Fruit fly (Drosophila melanogaster) whole organism, prepupa: ENCODE measurements around the gene Tmx3.

Experiments used
- Blimp-1 ChIP-seq: fragments of 200-800 bp; sonication (Bioruptor generic); optimal IDR thresholded peaks from 3 replicates; lab custom pipeline; 2017; ENCODE audit warnings: missing biosample characterization, missing genetic modification characterization, mild to moderate bottlenecking, moderate library complexity, missing genetic modification reagents
- CG10631 ChIP-seq: fragments of 200-800 bp; sonication (Bioruptor generic); optimal IDR thresholded peaks from 2 replicates; lab custom pipeline; 2016; ENCODE audit warnings: missing biosample characterization, missing genetic modification characterization
- CG10669 ChIP-seq: fragments of 200-800 bp; sonication (Bioruptor generic); optimal IDR thresholded peaks from 3 replicates; lab custom pipeline; 2018; ENCODE audit warnings: missing biosample characterization, mild to moderate bottlenecking, missing genetic modification characterization, moderate library complexity
- CG11294 ChIP-seq: fragments of 200-800 bp; sonication (Bioruptor generic); IDR thresholded peaks from 2 replicates; pipeline ENCODE4 v1.3.6; 2022; ENCODE audit warnings: missing biosample characterization, missing genetic modification characterization
- CG11762 ChIP-seq: fragments of 200-800 bp; sonication (Bioruptor generic); optimal IDR thresholded peaks from 3 replicates; lab custom pipeline; 2016; ENCODE audit warnings: missing biosample characterization, missing genetic modification characterization; ENCODE audit not compliant: insufficient read depth
- CG1621 ChIP-seq: fragments of 200-800 bp; sonication (Bioruptor generic); optimal IDR thresholded peaks from 3 replicates; lab custom pipeline; 2018; ENCODE audit warnings: missing biosample characterization, mild to moderate bottlenecking, missing genetic modification characterization
- CG16779 ChIP-seq: fragments of 200-800 bp; sonication (Bioruptor generic); optimal IDR thresholded peaks from 3 replicates; lab custom pipeline; 2017; ENCODE audit warnings: missing biosample characterization, mild to moderate bottlenecking, missing genetic modification characterization
- CG3032 ChIP-seq: fragments of 200-800 bp; optimal IDR thresholded peaks from 2 replicates; lab custom pipeline; 2019; ENCODE audit warnings: missing biosample characterization, mild to moderate bottlenecking, missing genetic modification characterization, moderate library complexity
- CG3919 ChIP-seq: fragments of 200-800 bp; sonication (Bioruptor generic); optimal IDR thresholded peaks from 3 replicates; lab custom pipeline; 2016; ENCODE audit warnings: missing biosample characterization, missing genetic modification characterization
- CG6163 ChIP-seq: fragments of 200-800 bp; sonication (Bioruptor generic); IDR thresholded peaks from 3 replicates; pipeline ENCODE4 v1.3.6; 2022; ENCODE audit warnings: missing biosample characterization, missing genetic modification characterization
- CG6808 ChIP-seq: fragments of 200-800 bp; sonication (Bioruptor generic); optimal IDR thresholded peaks from 3 replicates; lab custom pipeline; 2017; ENCODE audit warnings: missing biosample characterization, missing genetic modification characterization, mild to moderate bottlenecking, moderate library complexity, missing genetic modification reagents
- CG6854 ChIP-seq: fragments of 200-800 bp; sonication (Bioruptor generic); optimal IDR thresholded peaks from 2 replicates; lab custom pipeline; 2017; ENCODE audit warnings: missing biosample characterization, mild to moderate bottlenecking, missing genetic modification characterization
- CG7368 ChIP-seq: fragments of 200-800 bp; sonication (Bioruptor generic); optimal IDR thresholded peaks from 3 replicates; lab custom pipeline; 2016; ENCODE audit warnings: missing biosample characterization, missing genetic modification characterization
- CG8119 ChIP-seq: fragments of 200-800 bp; sonication (Bioruptor generic); IDR thresholded peaks from 3 replicates; pipeline ENCODE4 v1.3.6; 2022; ENCODE audit warnings: missing biosample characterization, missing genetic modification characterization
- CG8319 ChIP-seq: fragments of 200-800 bp; sonication (Bioruptor generic); optimal IDR thresholded peaks from 3 replicates; lab custom pipeline; 2016; ENCODE audit warnings: missing biosample characterization, missing genetic modification characterization
- CG8632 ChIP-seq: fragments of 200-800 bp; sonication (Bioruptor generic); optimal IDR thresholded peaks from 3 replicates; lab custom pipeline; 2016; ENCODE audit warnings: missing biosample characterization, missing genetic modification characterization
- CG9139 ChIP-seq: fragments of 200-800 bp; sonication (Bioruptor generic); optimal IDR thresholded peaks from 3 replicates; lab custom pipeline; 2017; ENCODE audit warnings: missing biosample characterization, mild to moderate bottlenecking, missing genetic modification characterization
- Eip75B ChIP-seq: fragments of 200-800 bp; sonication (Bioruptor generic); optimal IDR thresholded peaks from 3 replicates; lab custom pipeline; 2016; ENCODE audit warnings: missing biosample characterization, missing genetic modification characterization
- Eip78C ChIP-seq: fragments of 200-800 bp; sonication (Bioruptor generic); peaks from one replicate; lab custom pipeline; 2016; ENCODE audit warnings: missing biosample characterization, missing genetic modification characterization
- Eip93F ChIP-seq: fragments of 200-800 bp; sonication (Bioruptor generic); optimal IDR thresholded peaks from 2 replicates; lab custom pipeline; 2016; ENCODE audit warnings: missing biosample characterization, mild to moderate bottlenecking, missing genetic modification characterization
- Ets21C ChIP-seq: fragments of 200-800 bp; sonication (Bioruptor generic); optimal IDR thresholded peaks from 3 replicates; lab custom pipeline; 2016; ENCODE audit warnings: missing biosample characterization, missing genetic modification characterization
- Ets96B ChIP-seq: fragments of 200-800 bp; optimal IDR thresholded peaks from 2 replicates; lab custom pipeline; 2019; ENCODE audit warnings: missing biosample characterization, mild to moderate bottlenecking, missing genetic modification characterization, moderate library complexity
- Gug ChIP-seq: fragments of 200-800 bp; sonication (Bioruptor generic); IDR thresholded peaks from 2 replicates; pipeline ENCODE4 v1.3.6; 2022; ENCODE audit warnings: missing biosample characterization, missing genetic modification characterization
- Hr39 ChIP-seq: fragments of 200-800 bp; sonication (Bioruptor generic); optimal IDR thresholded peaks from 2 replicates; lab custom pipeline; 2016; ENCODE audit warnings: missing biosample characterization, missing genetic modification characterization
- Hr4 ChIP-seq: fragments of 200-800 bp; sonication (Bioruptor generic); optimal IDR thresholded peaks from 3 replicates; lab custom pipeline; 2016; ENCODE audit warnings: missing biosample characterization, missing genetic modification characterization
- Lpt ChIP-seq: fragments of 200-800 bp; sonication (Bioruptor generic); optimal IDR thresholded peaks from 3 replicates; lab custom pipeline; 2016; ENCODE audit warnings: missing biosample characterization, missing genetic modification characterization
- Smox ChIP-seq: fragments of 200-800 bp; sonication (Bioruptor generic); optimal IDR thresholded peaks from 3 replicates; lab custom pipeline; 2016; ENCODE audit warnings: missing biosample characterization, missing genetic modification characterization
- Sox102F ChIP-seq: fragments of 200-800 bp; sonication (Bioruptor generic); optimal IDR thresholded peaks from 2 replicates; lab custom pipeline; 2016; ENCODE audit warnings: missing biosample characterization, mild to moderate bottlenecking, missing genetic modification characterization
- Sox15 ChIP-seq: fragments of 200-800 bp; sonication (Bioruptor generic); optimal IDR thresholded peaks from 3 replicates; lab custom pipeline; 2016; ENCODE audit warnings: missing biosample characterization, missing genetic modification characterization
- dac ChIP-seq: fragments of 200-800 bp; sonication (Bioruptor generic); optimal IDR thresholded peaks from 2 replicates; lab custom pipeline; 2017; ENCODE audit warnings: missing biosample characterization, mild to moderate bottlenecking, missing genetic modification characterization
- dsx ChIP-seq: fragments of 200-800 bp; optimal IDR thresholded peaks from 3 replicates; lab custom pipeline; 2019; ENCODE audit warnings: missing biosample characterization, mild to moderate bottlenecking, missing genetic modification characterization, moderate library complexity; ENCODE audit not compliant: poor library complexity, severe bottlenecking
- esn ChIP-seq: fragments of 200-800 bp; sonication (Bioruptor generic); optimal IDR thresholded peaks from 2 replicates; lab custom pipeline; 2016; ENCODE audit warnings: missing biosample characterization, mild to moderate bottlenecking, missing genetic modification characterization, moderate library complexity
- fd59A ChIP-seq: fragments of 200-800 bp; sonication (Bioruptor generic); optimal IDR thresholded peaks from 2 replicates; lab custom pipeline; 2017; ENCODE audit warnings: missing biosample characterization, mild to moderate bottlenecking, missing genetic modification characterization, missing genetic modification reagents
- fd85E ChIP-seq: fragments of 200-800 bp; sonication (Bioruptor generic); optimal IDR thresholded peaks from 3 replicates; lab custom pipeline; 2016; ENCODE audit warnings: missing biosample characterization, missing genetic modification characterization
- fkh ChIP-seq: fragments of 200-800 bp; sonication (Bioruptor generic); optimal IDR thresholded peaks from 3 replicates; lab custom pipeline; 2017; ENCODE audit warnings: missing biosample characterization, mild to moderate bottlenecking, missing genetic modification characterization, moderate library complexity
- lz ChIP-seq: fragments of 200-800 bp; sonication (Bioruptor generic); optimal IDR thresholded peaks from 3 replicates; lab custom pipeline; 2016; ENCODE audit warnings: missing biosample characterization, missing genetic modification characterization
- net ChIP-seq: fragments of 200-800 bp; sonication (Bioruptor generic); optimal IDR thresholded peaks from 3 replicates; lab custom pipeline; 2016; ENCODE audit warnings: missing biosample characterization, missing genetic modification characterization
- ss ChIP-seq, 2 experiments: fragments of 200-800 bp; sonication (Bioruptor generic); optimal IDR thresholded peaks; 2 replicates in 1 of 2; 3 replicates in 1 of 2; lab custom pipeline; 2017 to 2018; ENCODE audit warnings: mild to moderate bottlenecking in 2 of 2, missing biosample characterization in 2 of 2, missing genetic modification characterization in 2 of 2, moderate library complexity in 1 of 2
- svp ChIP-seq: fragments of 200-800 bp; sonication (Bioruptor generic); peaks from one replicate; lab custom pipeline; 2016; ENCODE audit warnings: missing biosample characterization, missing genetic modification characterization
- topi ChIP-seq: fragments of 200-800 bp; sonication (Bioruptor generic); optimal IDR thresholded peaks from 3 replicates; lab custom pipeline; 2016; ENCODE audit warnings: missing biosample characterization, missing genetic modification characterization
- vri ChIP-seq: fragments of 200-800 bp; sonication (Bioruptor generic); optimal IDR thresholded peaks from 3 replicates; lab custom pipeline; 2016; ENCODE audit warnings: missing biosample characterization, mild to moderate bottlenecking, missing genetic modification characterization

Gene Tmx3

dm6 chr3L:16195476-16195958, 33.4 kb upstream of the Tmx3 start (continued):
- peak; percentile 29 for TF ChIP-seq CG7368
- TF ChIP-seq CG6163 (GFP tag; lab: Robert Waterston, UW): peak; percentile 52
- TF ChIP-seq CG8319 (GFP tag; lab: Kevin White, UChicago): no peak
- peak; percentile 41 for TF ChIP-seq CG9139 (GFP tag; lab: Kevin White, UChicago)
- peak; percentile 88 for TF ChIP-seq vri (GFP tag; lab: Kevin White, UChicago)
- peak; percentile 38 for TF ChIP-seq fd85E
- TF ChIP-seq Ets21C (GFP tag; lab: Kevin White, UChicago): no peak
- TF ChIP-seq CG6854 (GFP tag; lab: Kevin White, UChicago): peak; percentile 88
- TF ChIP-seq CG10669: peak; percentile 16
- no peak for TF ChIP-seq dsx (GFP tag; lab: Kevin White, UChicago)
- peak; percentile 68 for TF ChIP-seq Lpt (GFP tag; lab: Kevin White, UChicago)
- TF ChIP-seq CG10631 (GFP tag; lab: Kevin White, UChicago): peak; percentile 9
- peak; percentile 88 for TF ChIP-seq Eip93F
- peak; percentile 11 for TF ChIP-seq CG8632 (GFP tag; lab: Kevin White, UChicago)
- TF ChIP-seq Smox (GFP tag; lab: Kevin White, UChicago): peak; percentile 60
- peak; percentile 73 for TF ChIP-seq Blimp-1 (GFP tag; lab: Kevin White, UChicago)
- TF ChIP-seq Gug (GFP tag; lab: Robert Waterston, UW): 0 out of 2 replicates have a peak, but pooled peaks have one; percentile 16
- no peak for TF ChIP-seq Ets96B (tag; lab: Kevin White, UChicago)
- no peak for TF ChIP-seq Hr39 (GFP tag; lab: Kevin White, UChicago)
- peak; percentile 31 for TF ChIP-seq CG1621 (tag; lab: Kevin White, UChicago)
- peak; percentile 60 for TF ChIP-seq esn (GFP tag; lab: Kevin White, UChicago)
- TF ChIP-seq fd59A (GFP tag; lab: Kevin White, UChicago): no peak
- TF ChIP-seq dac: no peak
- TF ChIP-seq CG6808 (GFP tag; lab: Kevin White, UChicago): peak; percentile 62
- peak; percentile 97 for TF ChIP-seq svp (GFP tag; lab: Kevin White, UChicago)
- no peak for TF ChIP-seq CG11294 (GFP tag; lab: Robert Waterston, UW)
- peak; percentile 32 for TF ChIP-seq net
- TF ChIP-seq fkh (GFP tag; lab: Kevin White, UChicago): no peak
- no peak; the same call in 2 of the 3 replicates for TF ChIP-seq CG8119 (GFP tag; lab: Robert Waterston, UW)
- peak; percentile 74 for TF ChIP-seq Sox102F (GFP tag; lab: Kevin White, UChicago)
- no peak for TF ChIP-seq Sox15
- TF ChIP-seq CG3919: peak; percentile 40
- no peak for TF ChIP-seq Hr4 (GFP tag; lab: Kevin White, UChicago)
- TF ChIP-seq lz (GFP tag; lab: Kevin White, UChicago): peak; percentile 26

dm6 chr3L:16196588-16197183, 32.2 kb upstream of the Tmx3 start:
- TF ChIP-seq Eip75B (GFP tag; lab: Kevin White, UChicago) (peak; percentile 14), topi (GFP tag; lab: Kevin White, UChicago) (no peak), CG10669 (peak; percentile 10), Eip78C (GFP tag; lab: Kevin White, UChicago) (peak; percentile 76), CG16779 (no peak), Eip93F (no peak), CG9139 (GFP tag; lab: Kevin White, UChicago) (peak; percentile 32), CG1621 (tag; lab: Kevin White, UChicago) (peak; percentile 56), vri (GFP tag; lab: Kevin White, UChicago) (peak; percentile 47), lz (GFP tag; lab: Kevin White, UChicago) (no peak), ss (GFP tag; optimal IDR thresholded peaks at IDR 0.05; lab: Kevin White, UChicago) (peak; percentile 39 to 91), fkh (GFP tag; lab: Kevin White, UChicago) (no peak), CG6163 (GFP tag; lab: Robert Waterston, UW) (0 out of 3 replicates have a peak, but pooled peaks have one; percentile 41), net (peak; percentile 23), CG11762 (no peak), svp (GFP tag; lab: Kevin White, UChicago) (peak; percentile 73), dsx (GFP tag; lab: Kevin White, UChicago) (peak; percentile 83), CG3032 (tag; lab: Kevin White, UChicago) (no peak), CG6854 (GFP tag; lab: Kevin White, UChicago) (peak; percentile 35)
